Worm (Caenorhabditis elegans): ENCODE results near the gene ZK792.4.

DNA sequence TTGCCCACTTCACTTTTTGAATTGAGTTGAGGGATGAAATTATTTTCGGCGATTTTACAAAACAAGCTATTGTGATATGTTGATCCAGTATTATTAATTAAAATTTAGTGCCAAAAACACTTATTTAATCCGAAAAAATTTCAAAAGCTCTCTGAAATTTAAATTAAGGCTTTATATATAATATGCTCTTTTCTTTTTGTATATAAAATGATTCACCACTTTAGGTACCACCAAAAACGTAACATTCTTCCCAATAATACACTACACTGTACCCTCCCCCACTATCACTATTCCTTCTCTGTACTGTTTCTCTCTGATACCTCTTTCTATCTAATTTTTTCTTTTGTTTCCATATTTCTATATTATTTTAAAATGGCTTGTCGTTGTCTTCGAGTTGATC, 38.0 kb downstream of the ZK792.4 start, which contains the start of gene prx-2:
- TF ChIP-seq med-1 (GFP tag; optimal IDR thresholded peaks at IDR 0.05; ENCODE audit: insufficient read depth) (no peak), T22C8.4 (GFP tag; IDR thresholded peaks at IDR 0.05) (no peak), ref-1 (GFP tag; conservative IDR thresholded peaks at IDR 0.05) (no peak), cog-1 (tag; optimal IDR thresholded peaks at IDR 0.05) (no peak), flt-1 (GFP tag; IDR thresholded peaks at IDR 0.05) (no peak), ztf-29 (GFP tag; IDR thresholded peaks at IDR 0.05) (no peak), tab-1 (GFP tag; IDR thresholded peaks at IDR 0.05) (no peak), ztf-23 (GFP tag; IDR thresholded peaks at IDR 0.05) (no peak)
